Fruit fly (Drosophila melanogaster) whole organism: Measurements from ENCODE around the gene CG10064.

Experiments used
- CG8478 ChIP-seq: fragments of >200 bp; optimal IDR thresholded peaks from 2 replicates; lab custom pipeline; 2018; ENCODE audit warnings: inconsistent platforms
- Dll ChIP-seq: fragments of >200 bp; optimal IDR thresholded peaks from 2 replicates; lab custom pipeline; 2017
- EcR ChIP-seq, 2 experiments: fragments of >200 bp; optimal IDR thresholded peaks; 2 replicates each; lab custom pipeline; 2017; ENCODE audit warnings: missing biosample characterization in 2 of 2, missing genetic modification characterization in 2 of 2, missing genetic modification reagents in 2 of 2
- pan ChIP-seq: fragments of >200 bp; optimal IDR thresholded peaks from 2 replicates; lab custom pipeline; 2017
- psq ChIP-seq: fragments of >200 bp; optimal IDR thresholded peaks from 2 replicates; lab custom pipeline; 2017
- usp ChIP-seq: fragments of >200 bp; optimal IDR thresholded peaks from 2 replicates; lab custom pipeline; 2017; ENCODE audit warnings: missing biosample characterization, missing genetic modification characterization, mixed read lengths

Gene CG10064

DNA sequence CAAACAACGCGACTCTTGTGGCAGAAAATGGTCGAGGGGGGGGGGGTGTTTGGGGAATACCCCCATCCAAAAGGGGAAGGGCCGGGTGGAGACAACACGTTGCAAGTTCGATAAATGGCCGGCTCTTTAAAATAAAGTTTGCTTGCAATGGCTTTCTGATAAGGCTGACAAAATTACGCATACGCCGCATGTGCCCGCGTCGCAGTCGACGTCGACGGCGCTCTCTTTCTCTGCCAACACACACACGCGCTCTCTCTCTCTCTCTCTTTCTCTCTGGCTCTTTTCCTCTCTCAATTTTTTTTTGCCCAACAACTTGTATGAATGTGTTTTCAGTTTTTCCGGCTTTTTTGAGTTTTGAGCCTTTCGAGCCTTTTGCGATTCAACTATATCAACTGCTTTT, 29.7 kb upstream of the CG10064 start:
- TF ChIP-seq psq (lab: Kevin White, UChicago) (no peak), Dll (lab: Kevin White, UChicago) (peak; percentile 73)

DNA sequence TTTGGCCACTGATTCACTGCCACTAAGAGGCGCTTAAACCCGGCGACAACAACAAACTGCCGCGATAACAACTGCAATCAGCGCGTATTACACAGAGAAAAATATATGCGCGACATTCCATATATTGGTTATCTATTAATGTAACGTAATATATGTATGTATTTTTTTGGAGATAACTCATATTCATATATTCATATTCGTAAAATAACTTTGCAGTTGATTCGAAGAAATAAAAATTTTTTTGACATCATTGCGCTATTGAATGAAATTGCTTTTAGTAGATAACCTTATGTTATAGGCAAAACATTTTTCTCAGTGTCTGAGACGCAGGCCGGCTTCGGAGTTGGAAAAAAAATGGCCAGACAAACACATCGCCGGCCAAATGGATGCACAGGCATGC, 29.2 kb upstream of the CG10064 start:
- TF ChIP-seq EcR (GFP tag; optimal IDR thresholded peaks at IDR 0.05; lab: Kevin White, UChicago) = no peak
- TF ChIP-seq CG8478 (lab: Kevin White, UChicago) = no peak
- no peak for TF ChIP-seq psq (lab: Kevin White, UChicago)
- no peak for TF ChIP-seq Dll (lab: Kevin White, UChicago)
- no peak for TF ChIP-seq usp
- TF ChIP-seq pan (lab: Kevin White, UChicago) = no peak

DNA sequence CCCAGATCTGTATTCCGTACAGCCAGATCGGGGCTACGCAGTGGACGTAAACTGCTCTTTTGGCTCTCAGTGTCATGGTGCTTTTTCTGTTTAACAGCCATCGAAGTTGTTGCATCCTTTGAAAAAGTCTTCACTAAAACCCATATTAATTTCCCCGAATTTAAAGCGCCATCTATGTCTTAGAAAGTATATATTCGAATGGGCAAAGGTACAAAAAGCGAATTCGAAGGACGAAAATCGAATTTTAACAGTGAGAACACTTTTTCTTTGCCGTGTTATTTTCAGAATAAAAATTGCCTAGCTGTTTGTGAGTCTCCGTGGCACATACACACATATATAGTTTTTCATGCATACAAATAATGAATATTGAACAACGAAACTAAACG, 27.7 kb upstream of the CG10064 start:
- TF ChIP-seq psq (lab: Kevin White, UChicago) (no peak), pan (lab: Kevin White, UChicago) (no peak), Dll (lab: Kevin White, UChicago) (no peak), CG8478 (lab: Kevin White, UChicago) (no peak), usp (no peak), EcR (GFP tag; optimal IDR thresholded peaks at IDR 0.05; lab: Kevin White, UChicago) (no peak)

DNA sequence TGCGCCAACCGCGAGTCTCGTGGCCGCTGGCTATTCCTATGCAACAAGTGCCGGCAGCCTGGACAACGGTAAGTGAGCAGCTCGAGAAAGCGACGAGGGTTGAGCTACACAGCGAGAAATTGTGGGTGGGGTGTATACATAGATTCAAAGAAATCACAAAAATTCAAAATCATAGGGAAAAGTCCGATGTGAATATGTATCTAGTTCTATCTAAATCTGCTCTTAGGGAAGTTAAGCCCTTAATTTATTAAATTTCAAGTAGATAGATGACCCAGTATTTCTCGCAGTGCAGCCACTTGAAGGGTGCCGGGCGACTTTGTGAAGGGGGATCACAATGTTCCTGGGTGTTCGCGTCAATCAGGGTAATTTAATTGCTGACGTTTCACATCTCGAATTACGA, 25.7 kb upstream of the CG10064 start:
- TF ChIP-seq psq (lab: Kevin White, UChicago) (no peak), usp (no peak), CG8478 (lab: Kevin White, UChicago) (no peak), EcR (GFP tag; optimal IDR thresholded peaks at IDR 0.05; lab: Kevin White, UChicago) (no peak), Dll (lab: Kevin White, UChicago) (no peak), pan (lab: Kevin White, UChicago) (no peak)

dm6 chr3L:6990288-6990687, 22.6 kb upstream of the CG10064 start, which contains the start of gene bin:
Gene bin, plus strand, starts transcription at chr3L:6990622.
- TF ChIP-seq usp (no peak), pan (lab: Kevin White, UChicago) (no peak), CG8478 (lab: Kevin White, UChicago) (no peak), Dll (lab: Kevin White, UChicago) (no peak)

DNA sequence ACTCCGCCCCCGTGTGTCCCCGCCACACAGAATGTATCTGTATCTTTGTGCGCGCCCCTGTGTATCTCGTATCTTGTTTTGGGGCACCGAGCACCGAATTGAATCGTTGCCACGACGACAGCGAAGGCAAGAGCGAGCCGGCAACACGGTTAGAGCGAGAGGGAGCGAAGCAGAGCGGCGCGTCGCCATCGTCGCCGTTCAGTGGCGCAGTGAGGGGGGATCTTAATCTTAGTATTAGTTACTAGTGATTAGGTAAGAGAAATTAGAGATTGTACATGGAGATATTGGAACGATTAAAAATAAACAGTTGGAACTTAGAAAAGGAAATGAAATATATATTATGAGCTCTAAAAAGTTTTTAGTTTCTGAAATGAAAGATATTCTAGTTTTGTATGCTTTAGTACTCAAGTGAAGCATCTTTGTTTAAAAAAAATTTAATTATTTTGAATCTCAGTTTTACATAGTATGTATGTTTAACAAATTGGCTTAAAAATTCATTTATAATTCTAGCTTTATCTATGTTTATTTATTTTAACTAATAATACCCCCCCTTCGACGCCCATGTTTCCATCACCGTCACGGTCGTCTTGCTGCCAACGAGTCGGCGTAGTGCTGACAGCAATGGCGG, 21.4 kb upstream of the CG10064 start:
- no peak for TF ChIP-seq usp
- TF ChIP-seq Dll (lab: Kevin White, UChicago) = no peak
- no peak for TF ChIP-seq CG8478 (lab: Kevin White, UChicago)
- no peak for TF ChIP-seq psq (lab: Kevin White, UChicago)
- no peak for TF ChIP-seq EcR (GFP tag; optimal IDR thresholded peaks at IDR 0.05; lab: Kevin White, UChicago)
- no peak for TF ChIP-seq pan (lab: Kevin White, UChicago)

dm6 chr3L:6984486-6984885, 16.8 kb upstream of the CG10064 start, which contains the start of the genes CG32388 and CG43439:
Gene CG32388, minus strand, starts transcription at chr3L:6984586.
Gene CG43439, minus strand, starts transcription at chr3L:6984586.
- TF ChIP-seq Dll (lab: Kevin White, UChicago) = no peak
- TF ChIP-seq EcR (GFP tag; optimal IDR thresholded peaks at IDR 0.05; lab: Kevin White, UChicago) = no peak
- no peak for TF ChIP-seq usp
- no peak for TF ChIP-seq psq (lab: Kevin White, UChicago)
- TF ChIP-seq pan (lab: Kevin White, UChicago) = no peak
- TF ChIP-seq CG8478 (lab: Kevin White, UChicago) = no peak

dm6 chr3L:6981823-6982222, 14.1 kb upstream of the CG10064 start:
- TF ChIP-seq usp = no peak
- no peak for TF ChIP-seq EcR (GFP tag; optimal IDR thresholded peaks at IDR 0.05; lab: Kevin White, UChicago)

DNA sequence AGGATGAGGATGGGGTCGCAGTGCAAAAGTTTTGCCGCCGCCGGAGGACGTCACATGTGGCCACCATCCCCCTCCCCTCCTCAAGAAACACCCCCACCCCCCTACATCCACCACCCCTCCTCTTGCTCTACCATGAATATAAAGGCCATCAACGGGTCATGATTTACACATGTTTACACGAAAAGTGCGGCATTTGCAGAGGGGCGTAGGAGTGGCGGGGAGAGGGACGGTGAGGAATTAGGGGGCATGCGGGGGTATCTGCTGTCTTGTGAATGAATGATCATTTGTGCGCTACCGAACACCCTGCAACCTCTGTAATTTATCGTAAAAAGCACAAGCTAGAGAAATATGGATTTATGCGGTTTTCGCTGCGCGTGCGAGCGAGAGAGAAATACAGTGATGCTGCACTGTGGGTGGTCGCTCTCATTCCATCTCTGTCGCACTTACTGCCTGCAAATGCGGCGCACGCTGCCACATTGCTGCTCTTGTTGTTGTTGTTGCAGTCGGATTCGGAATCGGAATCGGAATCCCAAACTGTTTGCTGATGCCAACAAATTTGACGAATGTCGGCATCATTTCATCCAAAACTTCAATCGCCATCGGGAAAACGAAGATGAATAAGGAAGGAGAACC, 13.5 kb upstream of the CG10064 start:
- TF ChIP-seq CG8478 (lab: Kevin White, UChicago) (no peak), usp (no peak)

DNA sequence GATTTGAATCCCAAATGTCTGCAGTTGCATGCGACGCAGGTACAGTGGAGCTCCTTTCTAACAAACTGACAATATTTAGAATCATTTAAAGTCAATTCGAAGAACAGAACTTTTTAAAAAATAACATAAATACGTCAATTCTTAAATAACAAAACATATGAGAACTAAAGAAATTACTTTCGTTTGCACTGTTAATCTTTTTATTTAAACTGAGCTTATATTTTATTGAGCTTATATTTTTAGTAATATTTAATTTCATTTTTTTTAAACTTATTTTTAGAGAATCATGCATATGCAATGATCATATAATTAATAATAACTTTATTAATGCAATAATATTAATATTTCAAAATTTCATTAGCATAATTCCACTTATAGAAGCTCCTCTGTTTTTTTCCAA, 12.9 kb upstream of the CG10064 start:
- no peak for TF ChIP-seq usp
- TF ChIP-seq psq (lab: Kevin White, UChicago) = no peak
- no peak for TF ChIP-seq EcR (GFP tag; optimal IDR thresholded peaks at IDR 0.05; lab: Kevin White, UChicago)
- TF ChIP-seq pan (lab: Kevin White, UChicago) = no peak
- no peak for TF ChIP-seq Dll (lab: Kevin White, UChicago)
- TF ChIP-seq CG8478 (lab: Kevin White, UChicago) = no peak

DNA sequence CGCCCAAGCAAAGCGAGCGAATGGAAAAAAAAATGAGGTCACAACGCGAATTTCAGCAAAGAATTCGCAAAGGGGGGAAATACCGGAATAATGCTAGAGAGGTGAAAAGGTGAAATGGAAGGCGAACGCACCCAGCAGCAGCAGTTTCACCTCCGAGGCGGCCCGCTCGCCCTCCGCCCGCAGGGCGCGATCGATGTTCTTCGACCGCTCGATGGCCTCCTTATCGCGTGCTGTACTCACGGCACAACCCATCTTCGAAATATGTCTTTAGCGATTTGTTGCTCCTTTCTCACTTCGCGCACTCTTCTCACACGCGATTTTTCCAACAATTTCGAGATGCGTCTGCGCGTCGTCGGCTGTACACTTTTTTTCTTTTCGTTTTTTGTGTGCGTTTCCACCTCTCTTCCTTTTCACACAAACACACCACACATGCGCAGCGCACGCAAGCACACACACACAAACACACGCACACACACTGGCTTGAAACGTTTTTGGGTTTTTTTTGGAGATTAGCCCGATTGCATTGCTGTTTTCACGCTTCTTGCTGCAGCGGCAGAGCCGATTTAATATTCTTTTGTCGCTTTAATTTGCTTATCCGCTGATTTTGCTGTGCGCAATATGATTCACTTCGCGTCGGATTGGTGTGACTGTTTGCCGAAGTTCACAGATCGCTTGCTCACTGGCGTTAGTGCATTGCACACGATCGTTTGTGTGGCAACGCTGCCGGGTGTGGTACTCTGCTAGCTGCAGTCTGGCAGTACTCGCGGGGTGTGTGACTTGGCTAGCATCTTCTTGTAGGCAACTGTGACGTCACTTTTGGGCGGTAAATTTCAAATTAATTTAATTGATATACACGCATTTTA, 11.9 kb upstream of the CG10064 start, which contains the start of gene Galphai:
Gene Galphai, minus strand, starts transcription at position 658 of the 863 bp plus-strand sequence.
- no peak for TF ChIP-seq usp
- TF ChIP-seq pan (lab: Kevin White, UChicago) = no peak
- TF ChIP-seq psq (lab: Kevin White, UChicago) = no peak
- TF ChIP-seq EcR (GFP tag; optimal IDR thresholded peaks at IDR 0.05; lab: Kevin White, UChicago) = no peak
- TF ChIP-seq CG8478 (lab: Kevin White, UChicago) = no peak
- TF ChIP-seq Dll (lab: Kevin White, UChicago) = no peak
